Fruit fly (Drosophila melanogaster) whole organism, embryonic: Measurements from ENCODE around the gene CG17233.

Experiments used
- ATbp ChIP-seq: fragments of 200-800 bp; sonication (Bioruptor generic); optimal IDR thresholded peaks from 2 replicates; lab custom pipeline; 2017; ENCODE audit warnings: missing biosample characterization, mild to moderate bottlenecking, missing genetic modification characterization, missing genetic modification reagents
- CG11504 ChIP-seq: fragments of 200-800 bp; sonication (Bioruptor generic); optimal IDR thresholded peaks from 3 replicates; lab custom pipeline; 2019; ENCODE audit warnings: missing biosample characterization, mild to moderate bottlenecking, missing genetic modification characterization, moderate library complexity
- CG11695 ChIP-seq: fragments of 200-800 bp; sonication (Bioruptor generic); IDR thresholded peaks from 3 replicates; pipeline ENCODE4 v1.3.6; 2022; ENCODE audit warnings: missing biosample characterization, missing genetic modification characterization
- CG14050 ChIP-seq: fragments of 200-800 bp; sonication (Bioruptor generic); IDR thresholded peaks from 3 replicates; pipeline ENCODE4 v1.3.6; 2022; ENCODE audit warnings: missing biosample characterization, missing genetic modification characterization
- CG14441 ChIP-seq: fragments of 200-800 bp; sonication (Bioruptor generic); IDR thresholded peaks from 2 replicates; pipeline ENCODE4 v1.3.6; 2022; ENCODE audit warnings: missing biosample characterization, missing genetic modification characterization
- CG1602 ChIP-seq: fragments of 200-800 bp; sonication (Bioruptor generic); optimal IDR thresholded peaks from 3 replicates; lab custom pipeline; 2016; ENCODE audit warnings: missing biosample characterization, missing genetic modification characterization
- CG1647 ChIP-seq: fragments of 200-800 bp; sonication (Bioruptor generic); optimal IDR thresholded peaks from 3 replicates; lab custom pipeline; 2016; ENCODE audit warnings: missing biosample characterization, missing genetic modification characterization
- CG2120 ChIP-seq: fragments of 200-800 bp; sonication (Bioruptor generic); optimal IDR thresholded peaks from 3 replicates; lab custom pipeline; 2016; ENCODE audit warnings: missing biosample characterization, missing genetic modification characterization
- CG31441 ChIP-seq: fragments of 200-800 bp; sonication (Bioruptor generic); IDR thresholded peaks from 2 replicates; pipeline ENCODE4 v1.3.6; 2022; ENCODE audit warnings: missing biosample characterization, missing genetic modification characterization
- CG32767 ChIP-seq: fragments of 200-800 bp; sonication (Bioruptor generic); IDR thresholded peaks from 2 replicates; pipeline ENCODE4 v1.3.6; 2022; ENCODE audit warnings: missing biosample characterization, missing genetic modification characterization
- CG32772 ChIP-seq: fragments of 200-800 bp; sonication (Bioruptor generic); IDR thresholded peaks from 2 replicates; pipeline ENCODE4 v1.3.6; 2022; ENCODE audit warnings: missing biosample characterization, missing genetic modification characterization
- CG3407 ChIP-seq: fragments of 200-800 bp; sonication (Bioruptor generic); optimal IDR thresholded peaks from 2 replicates; lab custom pipeline; 2018; ENCODE audit warnings: missing biosample characterization, mild to moderate bottlenecking, missing genetic modification characterization
- CG34422 ChIP-seq: fragments of 200-800 bp; sonication (Bioruptor generic); IDR thresholded peaks from 3 replicates; pipeline ENCODE4 v1.3.6; 2022; ENCODE audit warnings: missing biosample characterization, missing genetic modification characterization
- CG6854 ChIP-seq: fragments of 200-800 bp; sonication (Bioruptor generic); optimal IDR thresholded peaks from 3 replicates; lab custom pipeline; 2017; ENCODE audit warnings: missing biosample characterization, mild to moderate bottlenecking, missing genetic modification characterization
- CG7271 ChIP-seq: fragments of 200-800 bp; sonication (Bioruptor generic); optimal IDR thresholded peaks from 2 replicates; lab custom pipeline; 2018; ENCODE audit warnings: missing biosample characterization, mild to moderate bottlenecking, missing genetic modification characterization, moderate library complexity
- CG8089 ChIP-seq: fragments of 200-800 bp; sonication (Bioruptor generic); optimal IDR thresholded peaks from 3 replicates; lab custom pipeline; 2016; ENCODE audit warnings: missing biosample characterization, missing genetic modification characterization
- CG9817 ChIP-seq: fragments of 200-800 bp; sonication (Bioruptor generic); optimal IDR thresholded peaks from 2 replicates; lab custom pipeline; 2018; ENCODE audit warnings: missing biosample characterization, mild to moderate bottlenecking, missing genetic modification characterization, moderate library complexity
- D ChIP-seq, 2 experiments: fragments of 200-800 bp in 1 of 2; fragments of >200 bp in 1 of 2; sonication (Bioruptor generic) in 1 of 2; optimal IDR thresholded peaks; 2 replicates in 1 of 2; 3 replicates in 1 of 2; lab custom pipeline; 2017; ENCODE audit warnings: mild to moderate bottlenecking in 1 of 2, missing biosample characterization in 1 of 2, missing genetic modification characterization in 1 of 2, missing genetic modification reagents in 1 of 2
- D19A ChIP-seq: fragments of 200-800 bp; optimal IDR thresholded peaks from 3 replicates; lab custom pipeline; 2019; ENCODE audit warnings: missing biosample characterization, mild to moderate bottlenecking, missing genetic modification characterization, moderate library complexity
- Doc2 ChIP-seq: fragments of 200-800 bp; sonication (Bioruptor generic); IDR thresholded peaks from 2 replicates; pipeline ENCODE4 v1.3.6; 2022; ENCODE audit warnings: missing biosample characterization, missing genetic modification characterization
- Doc3 ChIP-seq: fragments of 200-800 bp; sonication (Bioruptor generic); IDR thresholded peaks from 3 replicates; pipeline ENCODE4 v1.3.6; 2022; ENCODE audit warnings: missing biosample characterization, missing genetic modification characterization; ENCODE audit not compliant: partially characterized antibody
- E2f2 ChIP-seq: fragments of 200-800 bp; sonication (Bioruptor generic); IDR thresholded peaks from 2 replicates; pipeline ENCODE4 v1.3.6; 2022; ENCODE audit warnings: missing biosample characterization, missing genetic modification characterization
- Elba2 ChIP-seq: fragments of 200-800 bp; sonication (Bioruptor generic); optimal IDR thresholded peaks from 3 replicates; lab custom pipeline; 2016; ENCODE audit warnings: missing biosample characterization, missing genetic modification characterization
- Fer3 ChIP-seq: fragments of 200-800 bp; sonication (Bioruptor generic); optimal IDR thresholded peaks from 2 replicates; lab custom pipeline; 2018; ENCODE audit warnings: missing biosample characterization, mild to moderate bottlenecking, missing genetic modification characterization, moderate library complexity
- Hr3 ChIP-seq: fragments of 200-800 bp; sonication (Bioruptor generic); optimal IDR thresholded peaks from 3 replicates; lab custom pipeline; 2016; ENCODE audit warnings: missing biosample characterization, missing genetic modification characterization
- MBD-R2 ChIP-seq: fragments of 200-800 bp; sonication (Bioruptor generic); IDR thresholded peaks from 2 replicates; pipeline ENCODE4 v1.3.6; 2022; ENCODE audit warnings: missing biosample characterization, missing genetic modification characterization
- Mes4 ChIP-seq: fragments of 200-800 bp; sonication (Bioruptor generic); optimal IDR thresholded peaks from 2 replicates; lab custom pipeline; 2016; ENCODE audit warnings: missing biosample characterization, missing genetic modification characterization
- Opbp ChIP-seq: fragments of 200-800 bp; sonication (Bioruptor generic); IDR thresholded peaks from 3 replicates; pipeline ENCODE4 v1.3.6; 2022; ENCODE audit warnings: missing biosample characterization, missing genetic modification characterization; ENCODE audit not compliant: partially characterized antibody
- Pdp1 ChIP-seq, 2 experiments: fragments of 200-800 bp; sonication (Bioruptor generic); optimal IDR thresholded peaks; 3 replicates each; lab custom pipeline; 2016; ENCODE audit warnings: missing biosample characterization in 2 of 2, missing genetic modification characterization in 2 of 2, mild to moderate bottlenecking in 1 of 2, moderate library complexity in 1 of 2
- Sry-δ ChIP-seq: fragments of 200-800 bp; sonication (Bioruptor generic); optimal IDR thresholded peaks from 2 replicates; lab custom pipeline; 2016; ENCODE audit warnings: missing biosample characterization, missing genetic modification characterization
- Ssrp ChIP-seq: fragments of 200-800 bp; sonication (Bioruptor generic); optimal IDR thresholded peaks from 2 replicates; lab custom pipeline; 2018; ENCODE audit warnings: missing biosample characterization, mild to moderate bottlenecking, missing genetic modification characterization, moderate library complexity
- TFAM ChIP-seq: fragments of 200-800 bp; sonication (Bioruptor generic); optimal IDR thresholded peaks from 2 replicates; lab custom pipeline; 2017; ENCODE audit warnings: missing biosample characterization, missing genetic modification characterization, inconsistent platforms
- Taf1 ChIP-seq: fragments of 200-800 bp; sonication (Bioruptor generic); IDR thresholded peaks from 2 replicates; pipeline ENCODE4 v1.3.6; 2022; ENCODE audit warnings: missing biosample characterization, missing genetic modification characterization
- amos ChIP-seq: fragments of 200-800 bp; sonication (Bioruptor generic); IDR thresholded peaks from 2 replicates; pipeline ENCODE4 v1.3.6; 2022; ENCODE audit warnings: missing biosample characterization, missing genetic modification characterization; ENCODE audit not compliant: partially characterized antibody
- ato ChIP-seq: fragments of 200-800 bp; sonication (Bioruptor generic); IDR thresholded peaks from 2 replicates; pipeline ENCODE4 v1.3.6; 2022; ENCODE audit warnings: missing biosample characterization, missing genetic modification characterization; ENCODE audit not compliant: partially characterized antibody
- bsh ChIP-seq, 2 experiments: fragments of 200-800 bp; sonication (Bioruptor generic); optimal IDR thresholded peaks; 2 replicates each; lab custom pipeline; 2017 to 2018; ENCODE audit warnings: mild to moderate bottlenecking in 2 of 2, missing biosample characterization in 2 of 2, missing genetic modification characterization in 2 of 2, moderate library complexity in 1 of 2
- dmrt99B ChIP-seq: fragments of 200-800 bp; sonication (Bioruptor generic); optimal IDR thresholded peaks from 2 replicates; lab custom pipeline; 2018; ENCODE audit warnings: missing biosample characterization, mild to moderate bottlenecking, missing genetic modification characterization, moderate library complexity
- dysf ChIP-seq: fragments of 200-800 bp; sonication (Bioruptor generic); IDR thresholded peaks from 3 replicates; pipeline ENCODE4 v1.3.6; 2022; ENCODE audit warnings: missing biosample characterization, missing genetic modification characterization
- emc ChIP-seq: fragments of 200-800 bp; sonication (Bioruptor generic); optimal IDR thresholded peaks from 2 replicates; lab custom pipeline; 2016; ENCODE audit warnings: missing biosample characterization, missing genetic modification characterization
- gfzf ChIP-seq: fragments of 200-800 bp; sonication (Bioruptor generic); optimal IDR thresholded peaks from 2 replicates; lab custom pipeline; 2016; ENCODE audit warnings: missing biosample characterization, mild to moderate bottlenecking, missing genetic modification characterization, moderate library complexity
- gt ChIP-seq: fragments of 200-800 bp; sonication (Bioruptor generic); IDR thresholded peaks from 2 replicates; pipeline ENCODE4 v1.3.6; 2022; ENCODE audit warnings: missing biosample characterization, missing genetic modification characterization
- hkb ChIP-seq, 2 experiments: fragments of 200-800 bp in 1 of 2; fragments of >200 bp in 1 of 2; sonication (Bioruptor generic) in 1 of 2; IDR thresholded peaks in 1 of 2; optimal IDR thresholded peaks in 1 of 2; 2 replicates each; pipeline versions ENCODE4 v1.3.6 to Lab custom; 2017 to 2022; ENCODE audit warnings: missing biosample characterization in 1 of 2, missing genetic modification characterization in 1 of 2
- pb ChIP-seq: fragments of 200-800 bp; sonication (Bioruptor generic); optimal IDR thresholded peaks from 3 replicates; lab custom pipeline; 2016; ENCODE audit warnings: missing biosample characterization, missing genetic modification characterization
- sens-2 ChIP-seq: fragments of 200-800 bp; sonication (Bioruptor generic); IDR thresholded peaks from 2 replicates; pipeline ENCODE4 v1.3.6; 2022; ENCODE audit warnings: missing biosample characterization, missing genetic modification characterization
- sima ChIP-seq: fragments of 200-800 bp; sonication (Bioruptor generic); optimal IDR thresholded peaks from 2 replicates; lab custom pipeline; 2016; ENCODE audit warnings: missing biosample characterization, missing genetic modification characterization
- sqz ChIP-seq: fragments of 200-800 bp; sonication (Bioruptor generic); optimal IDR thresholded peaks from 3 replicates; lab custom pipeline; 2018; ENCODE audit warnings: missing biosample characterization, mild to moderate bottlenecking, missing genetic modification characterization
- sr ChIP-seq: fragments of 200-800 bp; sonication (Bioruptor generic); IDR thresholded peaks from 3 replicates; pipeline ENCODE4 v1.3.6; 2022; ENCODE audit warnings: missing biosample characterization, missing genetic modification characterization
- vfl ChIP-seq: fragments of 200-800 bp; sonication (Bioruptor generic); optimal IDR thresholded peaks from 2 replicates; lab custom pipeline; 2016; ENCODE audit warnings: missing biosample characterization, missing genetic modification characterization

The CG17233 gene

dm6 chr3L:20183345-20184088, 58.2 kb downstream of the CG17233 start (continued):
- peak; percentile 52; the same call in 1 of the 3 replicates for TF ChIP-seq CG11695 (GFP tag; lab: Robert Waterston, UW)
- TF ChIP-seq CG34422 (GFP tag; lab: Robert Waterston, UW), result 0 out of 3 replicates have a peak, but pooled peaks have one; percentile 16
- TF ChIP-seq pb (GFP tag; lab: Kevin White, UChicago), result no peak
- peak; percentile 1 for TF ChIP-seq CG9817 (tag; lab: Kevin White, UChicago)
- peak; percentile 52 for TF ChIP-seq Hr3 (GFP tag; lab: Kevin White, UChicago)
- TF ChIP-seq ATbp (GFP tag; lab: Kevin White, UChicago), result peak; percentile 39
- TF ChIP-seq Ssrp, result peak; percentile 54
- no peak for TF ChIP-seq amos (GFP tag; lab: Robert Waterston, UW)
- TF ChIP-seq Mes4 (GFP tag; lab: Kevin White, UChicago), result no peak
- peak; percentile 75 for TF ChIP-seq CG2120
- no peak for TF ChIP-seq sens-2 (GFP tag; lab: Robert Waterston, UW)
- TF ChIP-seq MBD-R2 (GFP tag; lab: Robert Waterston, UW), result no peak
- TF ChIP-seq ato (GFP tag; lab: Robert Waterston, UW), result no peak
- TF ChIP-seq emc (GFP tag; lab: Kevin White, UChicago), result no peak
- TF ChIP-seq dmrt99B, result peak; percentile 70
- TF ChIP-seq TFAM (GFP tag; lab: Kevin White, UChicago), result no peak
- TF ChIP-seq CG11504 (tag; lab: Kevin White, UChicago), result peak; percentile 70
- peak; percentile 7 for TF ChIP-seq Sry-δ (GFP tag; lab: Kevin White, UChicago)
- TF ChIP-seq vfl, result no peak
- peak; percentile 64 for TF ChIP-seq CG31441 (GFP tag; lab: Robert Waterston, UW)
- TF ChIP-seq CG3407, result no peak
- TF ChIP-seq CG1647 (GFP tag; lab: Kevin White, UChicago), result peak; percentile 47
- TF ChIP-seq sima (GFP tag; lab: Kevin White, UChicago), result no peak
- peak in 1 of 2 experiments; percentile 49 for TF ChIP-seq bsh (GFP tag; optimal IDR thresholded peaks at IDR 0.05; lab: Kevin White, UChicago)
- TF ChIP-seq Doc3, result no peak
- 0 out of 3 replicates have a peak, but pooled peaks have one; percentile 12 for TF ChIP-seq sr
- TF ChIP-seq D (optimal IDR thresholded peaks at IDR 0.05; lab: Kevin White, UChicago), result no peak
- TF ChIP-seq D (GFP tag; optimal IDR thresholded peaks at IDR 0.05; lab: Kevin White, UChicago), result peak; percentile 8
- peak; percentile 52 to 60 for TF ChIP-seq Pdp1 (GFP tag; optimal IDR thresholded peaks at IDR 0.05; lab: Kevin White, UChicago)
- peak; percentile 34 for TF ChIP-seq CG1602 (GFP tag; lab: Kevin White, UChicago)
- TF ChIP-seq CG7271 (tag; lab: Kevin White, UChicago), result no peak
- TF ChIP-seq dysf, result peak; percentile 69
- TF ChIP-seq Doc2, result no peak
- TF ChIP-seq Taf1 (GFP tag; lab: Robert Waterston, UW), result no peak
- peak; percentile 57 for TF ChIP-seq Fer3 (tag; lab: Kevin White, UChicago)
- TF ChIP-seq gt, result no peak
- TF ChIP-seq CG6854 (GFP tag; lab: Kevin White, UChicago), result no peak
- TF ChIP-seq CG14050 (GFP tag; lab: Robert Waterston, UW), result no peak
- no peak for TF ChIP-seq sqz (GFP tag; lab: Kevin White, UChicago)
- TF ChIP-seq E2f2 (GFP tag; lab: Robert Waterston, UW), result no peak
- no peak for TF ChIP-seq gfzf (GFP tag; lab: Kevin White, UChicago)
- TF ChIP-seq Opbp, result no peak
- peak; percentile 36; the same call in 1 of the 2 replicates for TF ChIP-seq CG32772
- no peak for TF ChIP-seq Elba2 (GFP tag; lab: Kevin White, UChicago)
- no peak for TF ChIP-seq hkb (optimal IDR thresholded peaks at IDR 0.05; lab: Kevin White, UChicago)
- TF ChIP-seq hkb (GFP tag; IDR thresholded peaks at IDR 0.05; lab: Robert Waterston, UW), result peak; percentile 45
- peak; percentile 11 for TF ChIP-seq D19A
- TF ChIP-seq CG8089 (GFP tag; lab: Kevin White, UChicago), result peak; percentile 13
- peak; percentile 49; the same call in 1 of the 2 replicates for TF ChIP-seq CG14441 (GFP tag; lab: Robert Waterston, UW)
- no peak for TF ChIP-seq CG32767 (GFP tag; lab: Robert Waterston, UW)
